Worm (Caenorhabditis elegans): Measurements from ENCODE around the gene nasp-2.

The nasp-2 gene

ce11 chrV:13330919-13331318 lies 18.9 kb upstream of the nasp-2 start, which contains the start of gene nhr-129:
Gene nhr-129 (minus strand): TSS chrV:13331019.
- TF ChIP-seq unc-62 (GFP tag; optimal IDR thresholded peaks at IDR 0.05), result no peak

ce11 chrV:13327463-13327862 lies 15.4 kb upstream of the nasp-2 start, which contains the start of gene str-37:
Gene str-37 (plus strand): TSS chrV:13327763.
- no peak for TF ChIP-seq unc-62 (GFP tag; optimal IDR thresholded peaks at IDR 0.05)

ce11 chrV:13324933-13325760 lies 13.1 kb upstream of the nasp-2 start, which contains the start of gene C50B6.7:
Gene C50B6.7 (minus strand): TSS chrV:13324983.
- TF ChIP-seq unc-62 (GFP tag; optimal IDR thresholded peaks at IDR 0.05), result no peak

ce11 chrV:13320676-13321075 lies 8.6 kb upstream of the nasp-2 start, which contains the start of gene srh-15:
Gene srh-15 (plus strand): TSS chrV:13320976.
- TF ChIP-seq unc-62 (GFP tag; optimal IDR thresholded peaks at IDR 0.05), result no peak

- TF ChIP-seq unc-62 (GFP tag; optimal IDR thresholded peaks at IDR 0.05), result no peak
These were observed 5.9 kb upstream of the nasp-2 start, which contains the start of the genes col-161 and srh-18 for ce11 chrV:13317911-13318502. Gene col-161 (minus strand): TSS chrV:13318011. Gene srh-18 (plus strand): TSS chrV:13318452.

ce11 chrV:13313045-13313623 lies 1.1 kb upstream of the nasp-2 start, which contains the start of gene C50B6.3:
Gene C50B6.3 (plus strand): TSS chrV:13313573.
- no peak for TF ChIP-seq unc-62 (GFP tag; optimal IDR thresholded peaks at IDR 0.05)

ce11 chrV:13309806-13310205 lies 2.3 kb downstream of the nasp-2 start:
- no peak for TF ChIP-seq unc-62 (GFP tag; optimal IDR thresholded peaks at IDR 0.05)

- no peak for TF ChIP-seq unc-62 (GFP tag; optimal IDR thresholded peaks at IDR 0.05)
These were observed 3.4 kb downstream of the nasp-2 start, which contains the start of gene C50B6.1 for ce11 chrV:13308616-13309015. Gene C50B6.1 (plus strand): TSS chrV:13308916.

- TF ChIP-seq unc-62 (GFP tag; optimal IDR thresholded peaks at IDR 0.05), result no peak
These were observed 7.3 kb downstream of the nasp-2 start, which contains the start of gene C26E1.2 for ce11 chrV:13304663-13305188. Gene C26E1.2 (plus strand): TSS chrV:13305138.

ce11 chrV:13301443-13301842 lies 10.6 kb downstream of the nasp-2 start, which contains the start of gene ceh-79:
Gene ceh-79 (plus strand): TSS chrV:13301833.
- no peak for TF ChIP-seq unc-62 (GFP tag; optimal IDR thresholded peaks at IDR 0.05)

- no peak for TF ChIP-seq unc-62 (GFP tag; optimal IDR thresholded peaks at IDR 0.05)
These were observed 11.6 kb downstream of the nasp-2 start for ce11 chrV:13300492-13300891.

ce11 chrV:13299398-13299797 lies 12.7 kb downstream of the nasp-2 start:
- no peak for TF ChIP-seq unc-62 (GFP tag; optimal IDR thresholded peaks at IDR 0.05)

- TF ChIP-seq unc-62 (GFP tag; optimal IDR thresholded peaks at IDR 0.05), result no peak
These were observed 13.4 kb downstream of the nasp-2 start for ce11 chrV:13298706-13299105.

ce11 chrV:13297220-13297619 lies 14.8 kb downstream of the nasp-2 start, which contains the start of gene C26E1.1:
Gene C26E1.1 (plus strand): TSS chrV:13297520.
- TF ChIP-seq unc-62 (GFP tag; optimal IDR thresholded peaks at IDR 0.05), result no peak

- no peak for TF ChIP-seq unc-62 (GFP tag; optimal IDR thresholded peaks at IDR 0.05)
These were observed 16.2 kb downstream of the nasp-2 start, which contains the start of gene uig-1 for ce11 chrV:13295859-13296258. Gene uig-1 (minus strand): TSS chrV:13295978.

ce11 chrV:13294507-13294906 lies 17.6 kb downstream of the nasp-2 start:
- TF ChIP-seq unc-62 (GFP tag; optimal IDR thresholded peaks at IDR 0.05), result no peak
